Fruit fly (Drosophila melanogaster): Measurements from ENCODE around the gene tara.

dm6 chr3R:16225760-16226159 is 309 bp downstream of the tara start:
- TF ChIP-seq phol (tag; optimal IDR thresholded peaks at IDR 0.05) (no peak), tgo (GFP tag; IDR thresholded peaks at IDR 0.05) (no peak), CG18764 (GFP tag; optimal IDR thresholded peaks at IDR 0.05) (no peak), CG10565 (GFP tag; optimal IDR thresholded peaks at IDR 0.05) (no peak), Opbp (GFP tag; IDR thresholded peaks at IDR 0.05; ENCODE audit: partially characterized antibody) (no peak), CoRest (tag; optimal IDR thresholded peaks at IDR 0.05) (no peak), CG12744 (GFP tag; optimal IDR thresholded peaks at IDR 0.05) (no peak), tna (GFP tag; IDR thresholded peaks at IDR 0.05; ENCODE audit: partially characterized antibody) (no peak), CG6854 (GFP tag; optimal IDR thresholded peaks at IDR 0.05) (no peak), unpg (GFP tag; optimal IDR thresholded peaks at IDR 0.05) (no peak), danr (GFP tag; IDR thresholded peaks at IDR 0.05) (no peak), grn (GFP tag; optimal IDR thresholded peaks at IDR 0.05) (no peak), CG1792 (GFP tag; optimal IDR thresholded peaks at IDR 0.05) (no peak)
